In genomic region chr2L:3575679-3576442, dm6 we compare ENCODE assay signal across 2 fruit fly cellular contexts.
TF ChIP-seq lines count a peak whose summit lies in the region.

Gene CG43815 (plus strand): TSS chr2L:3576210.

TF ChIP-seq in whole organism, embryonic, 481 proteins besides CTCF, POLR2A, EP300 and RAD21 (continued from another document and continues in another):
- TF ChIP-seq Doc3 (GFP tag; IDR thresholded peaks at IDR 0.05; lab: Robert Waterston, UW; ENCODE audit: partially characterized antibody) (no peak), CG12299 (tag; optimal IDR thresholded peaks at IDR 0.05; lab: Kevin White, UChicago) (no peak), CG31388 (GFP tag; optimal IDR thresholded peaks at IDR 0.05; lab: Kevin White, UChicago) (no peak), Gsc (GFP tag; IDR thresholded peaks at IDR 0.05; lab: Robert Waterston, UW) (no peak), prd (optimal IDR thresholded peaks at IDR 0.05; lab: Kevin White, UChicago) (no peak), prd (GFP tag; IDR thresholded peaks at IDR 0.05; lab: Robert Waterston, UW) (peak; percentile 34; the same call in 1 of the 3 replicates), Ptx1 (GFP tag; IDR thresholded peaks at IDR 0.05; lab: Robert Waterston, UW) (0 out of 2 replicates have a peak, but pooled peaks have one; percentile 14), shn (GFP tag; optimal IDR thresholded peaks at IDR 0.05; lab: Kevin White, UChicago) (no peak), CG9609 (GFP tag; optimal IDR thresholded peaks at IDR 0.05; lab: Kevin White, UChicago) (no peak), hbn (GFP tag; IDR thresholded peaks at IDR 0.05; lab: Robert Waterston, UW; ENCODE audit: partially characterized antibody) (no peak), tgo (GFP tag; IDR thresholded peaks at IDR 0.05; lab: Robert Waterston, UW) (no peak), gfzf (GFP tag; optimal IDR thresholded peaks at IDR 0.05; lab: Kevin White, UChicago) (no peak), CG6854 (GFP tag; optimal IDR thresholded peaks at IDR 0.05; lab: Kevin White, UChicago) (no peak), dmrt11E (tag; optimal IDR thresholded peaks at IDR 0.05; lab: Kevin White, UChicago) (peak; percentile 53), corto (GFP tag; optimal IDR thresholded peaks at IDR 0.05; lab: Kevin White, UChicago) (no peak), cg (GFP tag; optimal IDR thresholded peaks at IDR 0.05; lab: Kevin White, UChicago) (no peak), eyg (GFP tag; optimal IDR thresholded peaks at IDR 0.05; lab: Kevin White, UChicago) (no peak), zen2 (GFP tag; IDR thresholded peaks at IDR 0.05; lab: Robert Waterston, UW; ENCODE audit: partially characterized antibody) (no peak), CG3163 (GFP tag; optimal IDR thresholded peaks at IDR 0.05; lab: Kevin White, UChicago) (no peak), CG2712 (tag; optimal IDR thresholded peaks at IDR 0.05; lab: Kevin White, UChicago) (peak; percentile 31), CG18011 (GFP tag; optimal IDR thresholded peaks at IDR 0.05; lab: Kevin White, UChicago) (no peak), CG11560 (tag; IDR thresholded peaks at IDR 0.05; lab: Robert Waterston, UW) (no peak), pzg (GFP tag; optimal IDR thresholded peaks at IDR 0.05; lab: Kevin White, UChicago) (no peak), CG1603 (tag; optimal IDR thresholded peaks at IDR 0.05; lab: Kevin White, UChicago) (peak; percentile 5), CG5953 (GFP tag; IDR thresholded peaks at IDR 0.05; lab: Robert Waterston, UW) (no peak), grau (tag; optimal IDR thresholded peaks at IDR 0.05; lab: Kevin White, UChicago) (peak; percentile 12), tio (GFP tag; optimal IDR thresholded peaks at IDR 0.05; lab: Kevin White, UChicago) (no peak), CG4854 (GFP tag; optimal IDR thresholded peaks at IDR 0.05; lab: Kevin White, UChicago) (no peak), scrt (GFP tag; optimal IDR thresholded peaks at IDR 0.05; lab: Kevin White, UChicago) (no peak), CG17186 (GFP tag; optimal IDR thresholded peaks at IDR 0.05; lab: Kevin White, UChicago) (no peak), Xbp1 (GFP tag; optimal IDR thresholded peaks at IDR 0.05; lab: Kevin White, UChicago) (peak; percentile 3), grn (GFP tag; optimal IDR thresholded peaks at IDR 0.05; lab: Kevin White, UChicago) (no peak), wor (GFP tag; IDR thresholded peaks at IDR 0.05; lab: Robert Waterston, UW) (no peak), Fer2 (tag; optimal IDR thresholded peaks at IDR 0.05; lab: Kevin White, UChicago) (no peak), E2f2 (GFP tag; IDR thresholded peaks at IDR 0.05; lab: Robert Waterston, UW) (0 out of 2 replicates have a peak, but pooled peaks have one; percentile 10), toy (GFP tag; IDR thresholded peaks at IDR 0.05; lab: Robert Waterston, UW) (no peak), CG30403 (GFP tag; optimal IDR thresholded peaks at IDR 0.05; lab: Kevin White, UChicago) (peak; percentile 22), Gug (GFP tag; IDR thresholded peaks at IDR 0.05; lab: Robert Waterston, UW) (no peak), Hr39 (optimal IDR thresholded peaks at IDR 0.05; lab: Kevin White, UChicago) (no peak), odd (GFP tag; optimal IDR thresholded peaks at IDR 0.05; lab: Kevin White, UChicago) (peak; percentile 3), CG13775 (GFP tag; optimal IDR thresholded peaks at IDR 0.05; lab: Kevin White, UChicago) (no peak), z (GFP tag; IDR thresholded peaks at IDR 0.05; lab: Robert Waterston, UW) (0 out of 3 replicates have a peak, but pooled peaks have one; percentile 57), psq (GFP tag; optimal IDR thresholded peaks at IDR 0.05; lab: Kevin White, UChicago) (no peak), pita (GFP tag; optimal IDR thresholded peaks at IDR 0.05; lab: Kevin White, UChicago) (no peak), wek (GFP tag; optimal IDR thresholded peaks at IDR 0.05; lab: Kevin White, UChicago) (peak; percentile 48), CG2875 (GFP tag; optimal IDR thresholded peaks at IDR 0.05; lab: Kevin White, UChicago) (peak; percentile 33), Xrp1 (GFP tag; IDR thresholded peaks at IDR 0.05; lab: Robert Waterston, UW) (peak; percentile 33; the same call in 1 of the 2 replicates), Bdp1 (GFP tag; optimal IDR thresholded peaks at IDR 0.05; lab: Kevin White, UChicago) (no peak), Neu2 (GFP tag; optimal IDR thresholded peaks at IDR 0.05; lab: Kevin White, UChicago; ENCODE audit: borderline replicate concordance) (no peak), CG6813 (GFP tag; optimal IDR thresholded peaks at IDR 0.05; lab: Kevin White, UChicago) (peak; percentile 18), CG6791 (GFP tag; IDR thresholded peaks at IDR 0.05; lab: Robert Waterston, UW; ENCODE audit: partially characterized antibody) (no peak), cato (GFP tag; optimal IDR thresholded peaks at IDR 0.05; lab: Kevin White, UChicago; ENCODE audit: borderline replicate concordance) (no peak), CG4730 (GFP tag; IDR thresholded peaks at IDR 0.05; lab: Robert Waterston, UW) (no peak), Ets65A (GFP tag; lab: Kevin White, UChicago) (peak; percentile 20), chm (GFP tag; IDR thresholded peaks at IDR 0.05; lab: Robert Waterston, UW) (no peak), CG11398 (GFP tag; optimal IDR thresholded peaks at IDR 0.05; lab: Kevin White, UChicago) (no peak), CG3847 (GFP tag; IDR thresholded peaks at IDR 0.05; lab: Robert Waterston, UW) (no peak), CG17359 (tag; optimal IDR thresholded peaks at IDR 0.05; lab: Kevin White, UChicago) (no peak), Bteb2 (GFP tag; optimal IDR thresholded peaks at IDR 0.05; lab: Kevin White, UChicago) (no peak), CG7839 (tag; optimal IDR thresholded peaks at IDR 0.05; lab: Kevin White, UChicago) (peak; percentile 1), kni (GFP tag; optimal IDR thresholded peaks at IDR 0.05; lab: Kevin White, UChicago) (no peak), CG12391 (tag; optimal IDR thresholded peaks at IDR 0.05; lab: Kevin White, UChicago) (peak; percentile 17), ATbp (GFP tag; optimal IDR thresholded peaks at IDR 0.05; lab: Kevin White, UChicago) (peak; percentile 51), ken (GFP tag; IDR thresholded peaks at IDR 0.05; lab: Robert Waterston, UW) (peak; percentile 42; the same call in 1 of the 3 replicates), Atf6 (GFP tag; IDR thresholded peaks at IDR 0.05; lab: Robert Waterston, UW) (no peak), CG11723 (GFP tag; optimal IDR thresholded peaks at IDR 0.05; lab: Kevin White, UChicago) (no peak), CG10209 (GFP tag; optimal IDR thresholded peaks at IDR 0.05; lab: Kevin White, UChicago) (no peak)

TF ChIP-seq in whole organism, prepupa, 60 proteins besides CTCF, POLR2A, EP300 and RAD21 (continued from another document):
- TF ChIP-seq CG10669 (GFP tag; optimal IDR thresholded peaks at IDR 0.05; lab: Kevin White, UChicago) (no peak), Hr39 (GFP tag; optimal IDR thresholded peaks at IDR 0.05; lab: Kevin White, UChicago) (no peak), CG32006 (GFP tag; optimal IDR thresholded peaks at IDR 0.05; lab: Kevin White, UChicago) (peak; percentile 38), dac (GFP tag; optimal IDR thresholded peaks at IDR 0.05; lab: Kevin White, UChicago) (no peak), CG34406 (GFP tag; optimal IDR thresholded peaks at IDR 0.05; lab: Kevin White, UChicago) (no peak), Eip93F (GFP tag; optimal IDR thresholded peaks at IDR 0.05; lab: Kevin White, UChicago) (no peak), fd59A (GFP tag; optimal IDR thresholded peaks at IDR 0.05; lab: Kevin White, UChicago) (no peak), fd85E (GFP tag; optimal IDR thresholded peaks at IDR 0.05; lab: Kevin White, UChicago) (no peak), Eip78C (GFP tag; lab: Kevin White, UChicago) (peak; percentile 65), CG8319 (GFP tag; optimal IDR thresholded peaks at IDR 0.05; lab: Kevin White, UChicago) (no peak), pdm3 (GFP tag; optimal IDR thresholded peaks at IDR 0.05; lab: Kevin White, UChicago) (no peak), CG9139 (GFP tag; optimal IDR thresholded peaks at IDR 0.05; lab: Kevin White, UChicago) (no peak), CG11902 (GFP tag; optimal IDR thresholded peaks at IDR 0.05; lab: Kevin White, UChicago) (no peak), Lpt (GFP tag; optimal IDR thresholded peaks at IDR 0.05; lab: Kevin White, UChicago) (no peak), CG10631 (GFP tag; optimal IDR thresholded peaks at IDR 0.05; lab: Kevin White, UChicago) (peak; percentile 30), net (GFP tag; optimal IDR thresholded peaks at IDR 0.05; lab: Kevin White, UChicago) (no peak), Ets21C (GFP tag; optimal IDR thresholded peaks at IDR 0.05; lab: Kevin White, UChicago) (no peak), eg (GFP tag; IDR thresholded peaks at IDR 0.05; lab: Robert Waterston, UW) (0 out of 3 replicates have a peak, but pooled peaks have one; percentile 25), CG4318 (GFP tag; optimal IDR thresholded peaks at IDR 0.05; lab: Kevin White, UChicago) (peak; percentile 12), lz (GFP tag; optimal IDR thresholded peaks at IDR 0.05; lab: Kevin White, UChicago) (no peak), CG6163 (GFP tag; IDR thresholded peaks at IDR 0.05; lab: Robert Waterston, UW) (peak; percentile 47; the same call in 1 of the 3 replicates), Sox14 (GFP tag; optimal IDR thresholded peaks at IDR 0.05; lab: Kevin White, UChicago) (no peak), CG7368 (GFP tag; optimal IDR thresholded peaks at IDR 0.05; lab: Kevin White, UChicago) (no peak), CG31627 (GFP tag; optimal IDR thresholded peaks at IDR 0.05; lab: Kevin White, UChicago) (no peak), dsx (GFP tag; optimal IDR thresholded peaks at IDR 0.05; lab: Kevin White, UChicago; ENCODE audit: poor library complexity, severe bottlenecking) (peak; percentile 80), salr (GFP tag; optimal IDR thresholded peaks at IDR 0.05; lab: Kevin White, UChicago) (no peak), CG3032 (tag; optimal IDR thresholded peaks at IDR 0.05; lab: Kevin White, UChicago) (no peak), CG6276 (GFP tag; optimal IDR thresholded peaks at IDR 0.05; lab: Kevin White, UChicago) (no peak), Smox (GFP tag; optimal IDR thresholded peaks at IDR 0.05; lab: Kevin White, UChicago) (no peak), acj6 (GFP tag; optimal IDR thresholded peaks at IDR 0.05; lab: Kevin White, UChicago) (no peak), Ets96B (tag; optimal IDR thresholded peaks at IDR 0.05; lab: Kevin White, UChicago) (peak; percentile 29), achi (GFP tag; optimal IDR thresholded peaks at IDR 0.05; lab: Kevin White, UChicago) (no peak), fkh (GFP tag; optimal IDR thresholded peaks at IDR 0.05; lab: Kevin White, UChicago) (peak; percentile 67), esn (GFP tag; optimal IDR thresholded peaks at IDR 0.05; lab: Kevin White, UChicago) (no peak), Hr38 (GFP tag; optimal IDR thresholded peaks at IDR 0.05; lab: Kevin White, UChicago) (no peak)
